Worm (Caenorhabditis elegans): ENCODE measurements around the gene ZK632.12.

DNA sequence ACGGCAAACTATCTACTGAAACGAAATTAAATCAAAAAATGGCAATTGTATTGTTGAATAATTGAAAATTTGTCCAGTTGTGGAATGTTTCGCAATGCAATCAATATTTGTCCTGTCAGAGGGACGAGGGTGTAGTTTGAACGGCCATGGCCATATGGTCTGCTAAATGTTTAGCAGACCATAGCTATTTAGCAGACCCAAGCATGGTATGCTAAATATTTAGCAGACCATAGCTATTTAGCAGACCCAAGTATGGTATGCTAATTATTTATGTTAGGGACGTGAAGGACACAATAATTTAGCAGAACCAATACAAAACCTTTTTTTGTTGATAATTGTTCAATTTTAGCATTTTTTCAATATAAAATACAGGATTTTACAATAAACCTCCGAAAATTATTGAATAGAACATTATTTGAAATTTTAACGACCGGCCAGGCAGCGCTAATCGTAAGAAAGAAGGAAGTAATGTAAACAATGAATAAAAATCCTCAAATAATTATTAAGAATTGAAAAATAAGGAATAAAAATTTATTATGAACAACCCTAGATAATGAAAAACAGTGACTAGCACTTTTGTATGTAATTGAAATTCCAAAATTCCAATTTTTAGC is 25.5 kb upstream of the ZK632.12 start, which contains the start of gene riok-3:
- no peak for TF ChIP-seq elt-1 (tag; optimal IDR thresholded peaks at IDR 0.05; ENCODE audit: borderline replicate concordance, insufficient read depth)
- no peak for TF ChIP-seq flh-1 (GFP tag; optimal IDR thresholded peaks at IDR 0.05)
- TF ChIP-seq nhr-12 (tag; optimal IDR thresholded peaks at IDR 0.05) = no peak
- no peak for TF ChIP-seq ztf-11 (tag; optimal IDR thresholded peaks at IDR 0.05)
- no peak for TF ChIP-seq elt-3 (tag; optimal IDR thresholded peaks at IDR 0.05)
- no peak for TF ChIP-seq snpc-4 (tag; optimal IDR thresholded peaks at IDR 0.05)
- no peak for TF ChIP-seq unc-62 (GFP tag; optimal IDR thresholded peaks at IDR 0.05)

Data from whole organism, mixed stage, embryonic.